Worm (Caenorhabditis elegans) whole organism, mixed stage, embryonic: ENCODE measurements around the gene F53H4.2.

Experiments used
- M03D4.4 ChIP-seq: sonication (generic microtip); optimal IDR thresholded peaks from 2 replicates; lab custom pipeline; 2017; ENCODE audit warnings: mild to moderate bottlenecking, missing genetic modification characterization, missing compliant biosample characterization
- bed-3 ChIP-seq: fragments of 200-800 bp; sonication (Bioruptor generic); optimal IDR thresholded peaks from 3 replicates; lab custom pipeline; 2018; ENCODE audit warnings: mild to moderate bottlenecking, missing genetic modification characterization, moderate library complexity, missing compliant biosample characterization
- blmp-1 ChIP-seq: fragments of 150-350 bp; optimal IDR thresholded peaks from 2 replicates; lab custom pipeline; 2014; ENCODE audit warnings: missing biosample characterization, missing genetic modification characterization
- ceh-39 ChIP-seq: fragments of 150-350 bp; optimal IDR thresholded peaks from 2 replicates; lab custom pipeline; 2014; ENCODE audit warnings: missing biosample characterization, missing genetic modification characterization
- ceh-43 ChIP-seq: fragments of 200-800 bp; sonication (Bioruptor generic); optimal IDR thresholded peaks from 2 replicates; lab custom pipeline; 2018; ENCODE audit warnings: mild to moderate bottlenecking, missing genetic modification characterization, moderate library complexity, missing compliant biosample characterization
- ceh-83 ChIP-seq: fragments of 200-800 bp; sonication (Bioruptor generic); optimal IDR thresholded peaks from 2 replicates; lab custom pipeline; 2018; ENCODE audit warnings: mild to moderate bottlenecking, missing genetic modification characterization, missing compliant biosample characterization
- ces-1 ChIP-seq: fragments of 150-350 bp; optimal IDR thresholded peaks from 2 replicates; lab custom pipeline; 2014; ENCODE audit warnings: missing biosample characterization, missing genetic modification reagents, missing genetic modification characterization
- cnd-1 ChIP-seq: fragments of 200-800 bp; sonication (Bioruptor generic); optimal IDR thresholded peaks from 2 replicates; lab custom pipeline; 2018; ENCODE audit warnings: mild to moderate bottlenecking, missing genetic modification characterization, missing compliant biosample characterization
- drap-1 ChIP-seq: fragments of 200-800 bp; sonication (Bioruptor generic); optimal IDR thresholded peaks from 3 replicates; lab custom pipeline; 2018; ENCODE audit warnings: mild to moderate bottlenecking, missing genetic modification characterization, missing compliant biosample characterization
- elt-1 ChIP-seq: sonication (generic microtip); optimal IDR thresholded peaks from 2 replicates; lab custom pipeline; 2017; ENCODE audit warnings: missing genetic modification characterization, mild to moderate bottlenecking, missing compliant biosample characterization, antibody characterized with exemption, moderate library complexity, borderline replicate concordance; ENCODE audit not compliant: insufficient read depth
- elt-3 ChIP-seq: fragments of 150-350 bp; optimal IDR thresholded peaks from 2 replicates; lab custom pipeline; 2014; ENCODE audit warnings: missing biosample characterization, missing genetic modification characterization
- flh-1 ChIP-seq: fragments of 200-800 bp; sonication (Bioruptor generic); optimal IDR thresholded peaks from 2 replicates; lab custom pipeline; 2018; ENCODE audit warnings: mild to moderate bottlenecking, missing genetic modification characterization, moderate library complexity, missing compliant biosample characterization
- ham-2 ChIP-seq: fragments of 200-800 bp; sonication (Bioruptor generic); optimal IDR thresholded peaks from 2 replicates; lab custom pipeline; 2018; ENCODE audit warnings: mild to moderate bottlenecking, missing genetic modification characterization, missing compliant biosample characterization
- hlh-1 ChIP-seq: fragments of 150-350 bp; optimal IDR thresholded peaks from 2 replicates; lab custom pipeline; 2014; ENCODE audit warnings: missing biosample characterization, missing genetic modification reagents, missing genetic modification characterization
- lin-13 ChIP-seq: fragments of 150-350 bp; optimal IDR thresholded peaks from 2 replicates; lab custom pipeline; 2014; ENCODE audit warnings: missing biosample characterization, missing genetic modification characterization
- lin-32 ChIP-seq: fragments of 200-800 bp; sonication (Bioruptor generic); optimal IDR thresholded peaks from 2 replicates; lab custom pipeline; 2018; ENCODE audit warnings: mild to moderate bottlenecking, missing genetic modification characterization, missing compliant biosample characterization
- lsy-2 ChIP-seq: fragments of 150-350 bp; optimal IDR thresholded peaks from 2 replicates; lab custom pipeline; 2014; ENCODE audit warnings: missing biosample characterization, missing genetic modification characterization
- mab-5 ChIP-seq: fragments of 150-350 bp; optimal IDR thresholded peaks from 2 replicates; lab custom pipeline; 2014; ENCODE audit warnings: missing biosample characterization, missing genetic modification characterization
- mep-1 ChIP-seq: fragments of 150-350 bp; optimal IDR thresholded peaks from 2 replicates; lab custom pipeline; 2017; ENCODE audit warnings: missing biosample characterization, missing genetic modification reagents, missing genetic modification characterization, inconsistent platforms
- mls-2 ChIP-seq: sonication (generic microtip); optimal IDR thresholded peaks from 2 replicates; lab custom pipeline; 2016; ENCODE audit warnings: mild to moderate bottlenecking, missing genetic modification characterization, moderate library complexity, missing compliant biosample characterization
- nhr-12 ChIP-seq: fragments of 150-350 bp; optimal IDR thresholded peaks from 2 replicates; lab custom pipeline; 2014; ENCODE audit warnings: missing biosample characterization, missing genetic modification characterization
- nhr-2 ChIP-seq: fragments of 150-350 bp; optimal IDR thresholded peaks from 2 replicates; lab custom pipeline; 2014; ENCODE audit warnings: missing biosample characterization, missing genetic modification characterization
- nhr-237 ChIP-seq: fragments of 150-350 bp; optimal IDR thresholded peaks from 2 replicates; lab custom pipeline; 2014; ENCODE audit warnings: missing biosample characterization, missing genetic modification characterization
- nhr-28 ChIP-seq: fragments of 150-350 bp; optimal IDR thresholded peaks from 2 replicates; lab custom pipeline; 2014; ENCODE audit warnings: missing biosample characterization, missing genetic modification characterization
- nhr-76 ChIP-seq: sonication (generic microtip); optimal IDR thresholded peaks from 2 replicates; lab custom pipeline; 2017; ENCODE audit warnings: missing biosample characterization, missing genetic modification characterization
- pha-4 ChIP-seq: fragments of 150-350 bp; optimal IDR thresholded peaks from 2 replicates; lab custom pipeline; 2018; ENCODE audit warnings: missing biosample characterization, missing genetic modification reagents, missing genetic modification characterization
- sem-2 ChIP-seq: fragments of 200-800 bp; sonication (Bioruptor generic); optimal IDR thresholded peaks from 2 replicates; lab custom pipeline; 2018; ENCODE audit warnings: mild to moderate bottlenecking, missing genetic modification characterization, missing compliant biosample characterization
- snpc-4 ChIP-seq: fragments of 150-350 bp; optimal IDR thresholded peaks from 2 replicates; lab custom pipeline; 2014; ENCODE audit warnings: missing biosample characterization, missing genetic modification characterization
- sptf-1 ChIP-seq: sonication (generic microtip); optimal IDR thresholded peaks from 2 replicates; lab custom pipeline; 2017; ENCODE audit warnings: mild to moderate bottlenecking, missing genetic modification characterization, moderate library complexity, missing compliant biosample characterization
- tbx-8 ChIP-seq: fragments of 200-800 bp; sonication (Bioruptor generic); optimal IDR thresholded peaks from 2 replicates; lab custom pipeline; 2018; ENCODE audit warnings: mild to moderate bottlenecking, missing genetic modification characterization, moderate library complexity, missing compliant biosample characterization
- unc-120 ChIP-seq: sonication (generic microtip); optimal IDR thresholded peaks from 2 replicates; lab custom pipeline; 2017; ENCODE audit warnings: missing genetic modification characterization, missing compliant biosample characterization; ENCODE audit not compliant: poor library complexity, severe bottlenecking
- unc-39 ChIP-seq: fragments of 150-350 bp; optimal IDR thresholded peaks from 2 replicates; lab custom pipeline; 2014; ENCODE audit warnings: missing biosample characterization, missing genetic modification characterization
- unc-62 ChIP-seq: fragments of 150-350 bp; optimal IDR thresholded peaks from 2 replicates; lab custom pipeline; 2014; ENCODE audit warnings: missing biosample characterization, missing genetic modification reagents, missing genetic modification characterization
- zip-8 ChIP-seq: fragments of 150-350 bp; optimal IDR thresholded peaks from 2 replicates; lab custom pipeline; 2014; ENCODE audit warnings: missing biosample characterization, missing genetic modification characterization
- ztf-11 ChIP-seq: fragments of 150-350 bp; optimal IDR thresholded peaks from 2 replicates; lab custom pipeline; 2014; ENCODE audit warnings: missing biosample characterization, missing genetic modification characterization

The F53H4.2 gene

DNA sequence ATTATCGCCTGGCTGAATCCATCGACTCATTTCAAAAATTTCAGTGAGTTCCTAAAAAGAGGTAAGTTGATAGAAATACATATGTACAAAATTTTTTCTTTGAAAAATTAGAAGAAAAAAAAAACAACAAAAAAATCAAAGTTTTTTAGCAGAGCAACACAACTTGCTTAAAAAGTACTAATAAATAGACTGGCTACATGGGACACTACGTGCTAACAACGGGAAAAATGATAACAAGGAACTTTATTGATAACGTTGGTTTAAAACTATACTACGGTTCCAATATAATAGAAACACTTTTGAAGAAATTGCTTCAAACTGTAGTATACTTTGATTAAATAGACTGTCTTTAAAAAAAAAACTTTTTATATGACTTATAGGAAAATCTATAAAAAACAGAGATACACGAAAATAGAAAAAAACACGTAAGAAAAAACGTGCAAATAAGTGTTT lies 18.4 kb upstream of the F53H4.2 start, which contains the start of gene acox-1.6:
acox-1.6 (minus strand) TSS at position 51 of the 453 bp plus-strand sequence.
- TF ChIP-seq lin-32 (GFP tag; lab: Kevin White, UChicago) (no peak), sem-2 (GFP tag; lab: Kevin White, UChicago) (no peak), nhr-76 (no peak), unc-39 (no peak), zip-8 (tag; lab: Kevin White, UChicago) (no peak), ceh-39 (no peak), flh-1 (GFP tag; lab: Kevin White, UChicago) (no peak), lsy-2 (tag; lab: Kevin White, UChicago) (no peak), ceh-83 (GFP tag; lab: Kevin White, UChicago) (no peak), mab-5 (tag; lab: Kevin White, UChicago) (no peak), nhr-237 (tag; lab: Kevin White, UChicago) (no peak), bed-3 (GFP tag; lab: Kevin White, UChicago) (no peak), tbx-8 (GFP tag; lab: Kevin White, UChicago) (no peak), nhr-2 (tag; lab: Kevin White, UChicago) (no peak), nhr-12 (no peak), snpc-4 (tag; lab: Kevin White, UChicago) (no peak), ceh-43 (no peak), unc-120 (tag; lab: Kevin White, UChicago) (no peak), ztf-11 (tag; lab: Kevin White, UChicago) (no peak)
- TF ChIP-seq, all 35 proteins: peak for 0

DNA sequence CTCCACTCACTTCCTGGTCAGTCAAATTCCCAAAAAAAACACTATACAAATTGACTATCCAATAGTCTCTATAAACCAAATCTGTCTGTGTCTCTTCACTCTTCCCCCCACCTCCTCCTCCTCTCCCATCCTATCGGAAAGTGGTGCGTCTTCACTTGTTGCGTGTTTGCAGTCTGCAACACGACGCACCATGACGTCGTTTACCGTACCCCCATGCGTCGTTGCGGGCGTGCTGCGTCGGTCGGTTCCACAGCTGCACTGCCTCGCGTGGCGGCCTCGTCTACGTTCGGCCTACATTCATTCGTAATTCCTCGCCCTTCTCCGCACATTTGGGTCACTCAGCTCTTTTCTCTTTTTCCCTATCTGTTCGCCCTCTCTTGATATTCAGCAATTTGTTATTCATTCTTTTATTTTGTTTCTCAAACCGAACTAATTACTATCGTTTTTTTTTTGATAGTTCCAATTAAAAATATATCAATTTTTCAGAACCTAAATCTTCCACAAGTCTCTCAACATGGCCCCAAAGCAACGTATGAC lies 15.8 kb upstream of the F53H4.2 start, which contains the start of gene serp-1.1:
serp-1.1 (plus strand) TSS at position 487 of the 537 bp plus-strand sequence.
- TF ChIP-seq flh-1 (GFP tag; lab: Kevin White, UChicago), result no peak
- peak; percentile 61 for TF ChIP-seq tbx-8 (GFP tag; lab: Kevin White, UChicago)
- peak; percentile 64 for TF ChIP-seq nhr-2 (tag; lab: Kevin White, UChicago)
- TF ChIP-seq unc-62 (GFP tag; lab: Kevin White, UChicago), result peak; percentile 78
- TF ChIP-seq M03D4.4 (tag; lab: Kevin White, UChicago), result peak; percentile 67
- TF ChIP-seq ztf-11 (tag; lab: Kevin White, UChicago), result peak; percentile 97
- TF ChIP-seq nhr-28 (tag; lab: Kevin White, UChicago), result no peak
- TF ChIP-seq lin-13 (tag; lab: Kevin White, UChicago), result peak; percentile 99
- TF ChIP-seq ham-2 (GFP tag; lab: Kevin White, UChicago), result peak; percentile 63
- peak; percentile 91 for TF ChIP-seq sptf-1
- TF ChIP-seq mep-1 (tag; lab: Kevin White, UChicago), result peak; percentile 96
- peak; percentile 90 for TF ChIP-seq cnd-1
- no peak for TF ChIP-seq lin-32 (GFP tag; lab: Kevin White, UChicago)
- TF ChIP-seq nhr-12, result peak; percentile 83
- TF ChIP-seq elt-3 (tag; lab: Kevin White, UChicago), result peak; percentile 78
- no peak for TF ChIP-seq ceh-43
- peak; percentile 73 for TF ChIP-seq hlh-1 (tag; lab: Kevin White, UChicago)
- peak; percentile 90 for TF ChIP-seq mls-2 (tag; lab: Kevin White, UChicago)
- TF ChIP-seq ceh-83 (GFP tag; lab: Kevin White, UChicago), result peak; percentile 51
- peak; percentile 62 for TF ChIP-seq nhr-76
- no peak for TF ChIP-seq mab-5 (tag; lab: Kevin White, UChicago)
- TF ChIP-seq lsy-2 (tag; lab: Kevin White, UChicago), result peak; percentile 100
- TF ChIP-seq elt-1 (tag; lab: Kevin White, UChicago), result peak; percentile 30
- TF ChIP-seq unc-39, result peak; percentile 83
- TF ChIP-seq zip-8 (tag; lab: Kevin White, UChicago), result peak; percentile 28
- peak; percentile 86 for TF ChIP-seq unc-120 (tag; lab: Kevin White, UChicago)
- TF ChIP-seq pha-4 (tag; lab: Kevin White, UChicago), result peak; percentile 99
- peak; percentile 0 for TF ChIP-seq blmp-1 (tag; lab: Kevin White, UChicago)
- TF ChIP-seq ces-1, result peak; percentile 72
- TF ChIP-seq drap-1, result peak; percentile 81
- peak; percentile 89 for TF ChIP-seq nhr-237 (tag; lab: Kevin White, UChicago)
- TF ChIP-seq sem-2 (GFP tag; lab: Kevin White, UChicago), result no peak
- TF ChIP-seq ceh-39, result peak; percentile 93
- TF ChIP-seq bed-3 (GFP tag; lab: Kevin White, UChicago), result no peak

DNA sequence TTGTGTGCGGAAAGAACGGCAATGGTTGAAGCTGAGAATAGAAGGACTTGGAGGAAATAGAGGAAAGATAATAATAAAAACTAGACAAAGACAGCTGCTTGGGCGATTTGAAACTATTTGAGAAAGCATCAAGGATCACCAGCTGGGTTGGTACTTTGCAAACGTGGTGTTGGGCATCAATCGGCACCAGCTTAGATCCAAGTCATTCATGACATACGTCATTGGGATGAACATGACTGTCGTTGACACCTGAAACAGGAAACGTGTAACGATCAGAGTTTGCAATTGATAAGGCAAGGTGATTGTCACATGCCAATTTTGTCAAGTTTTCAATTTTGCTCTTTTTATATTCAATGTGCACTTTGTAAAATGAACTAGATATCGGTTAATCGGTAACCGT lies 14.5 kb upstream of the F53H4.2 start:
- no peak for TF ChIP-seq cnd-1
- TF ChIP-seq bed-3 (GFP tag; lab: Kevin White, UChicago), result no peak
- TF ChIP-seq mls-2 (tag; lab: Kevin White, UChicago), result no peak
- no peak for TF ChIP-seq elt-1 (tag; lab: Kevin White, UChicago)
- TF ChIP-seq ces-1, result no peak
